Fruit fly (Drosophila melanogaster) whole organism, embryonic: ENCODE measurements around the gene CG3301.
A peak's percentile ranks its signal among the peaks of the same experiment; 100 is the strongest.

Source experiments
- CG1024 ChIP-seq: fragments of 200-800 bp; sonication (Bioruptor generic); IDR thresholded peaks from 2 replicates; pipeline ENCODE4 v1.3.6; 2022; ENCODE audit warnings: missing biosample characterization, missing genetic modification characterization
- CG10462 ChIP-seq: fragments of 200-800 bp; sonication (Bioruptor generic); optimal IDR thresholded peaks from 2 replicates; lab custom pipeline; 2016; ENCODE audit warnings: missing biosample characterization, missing genetic modification characterization
- CG16779 ChIP-seq: fragments of 200-800 bp; sonication (Bioruptor generic); IDR thresholded peaks from 2 replicates; pipeline ENCODE4 v1.3.6; 2022; ENCODE audit warnings: missing biosample characterization, missing genetic modification characterization
- CG7786 ChIP-seq: fragments of 200-800 bp; sonication (Bioruptor generic); optimal IDR thresholded peaks from 2 replicates; lab custom pipeline; 2016; ENCODE audit warnings: missing biosample characterization, missing genetic modification characterization
- chm ChIP-seq: fragments of 200-800 bp; sonication (Bioruptor generic); IDR thresholded peaks from 2 replicates; pipeline ENCODE4 v1.3.6; 2022; ENCODE audit warnings: missing biosample characterization, missing genetic modification characterization
- crol ChIP-seq: fragments of 200-800 bp; sonication (Bioruptor generic); IDR thresholded peaks from 2 replicates; pipeline ENCODE4 v1.3.6; 2022; ENCODE audit warnings: missing biosample characterization, missing genetic modification characterization

dm6 chr3R:21297387-21297956 is 21.4 kb upstream of the CG3301 start:
- TF ChIP-seq crol (GFP tag; lab: Robert Waterston, UW) (no peak), CG1024 (GFP tag; lab: Robert Waterston, UW) (no peak), CG16779 (no peak), CG7786 (GFP tag; lab: Kevin White, UChicago) (peak; percentile 15), chm (GFP tag; lab: Robert Waterston, UW) (no peak), CG10462 (peak; percentile 34)
